Worm (Caenorhabditis elegans): ENCODE data around the gene fcd-2.

The fcd-2 gene

DNA sequence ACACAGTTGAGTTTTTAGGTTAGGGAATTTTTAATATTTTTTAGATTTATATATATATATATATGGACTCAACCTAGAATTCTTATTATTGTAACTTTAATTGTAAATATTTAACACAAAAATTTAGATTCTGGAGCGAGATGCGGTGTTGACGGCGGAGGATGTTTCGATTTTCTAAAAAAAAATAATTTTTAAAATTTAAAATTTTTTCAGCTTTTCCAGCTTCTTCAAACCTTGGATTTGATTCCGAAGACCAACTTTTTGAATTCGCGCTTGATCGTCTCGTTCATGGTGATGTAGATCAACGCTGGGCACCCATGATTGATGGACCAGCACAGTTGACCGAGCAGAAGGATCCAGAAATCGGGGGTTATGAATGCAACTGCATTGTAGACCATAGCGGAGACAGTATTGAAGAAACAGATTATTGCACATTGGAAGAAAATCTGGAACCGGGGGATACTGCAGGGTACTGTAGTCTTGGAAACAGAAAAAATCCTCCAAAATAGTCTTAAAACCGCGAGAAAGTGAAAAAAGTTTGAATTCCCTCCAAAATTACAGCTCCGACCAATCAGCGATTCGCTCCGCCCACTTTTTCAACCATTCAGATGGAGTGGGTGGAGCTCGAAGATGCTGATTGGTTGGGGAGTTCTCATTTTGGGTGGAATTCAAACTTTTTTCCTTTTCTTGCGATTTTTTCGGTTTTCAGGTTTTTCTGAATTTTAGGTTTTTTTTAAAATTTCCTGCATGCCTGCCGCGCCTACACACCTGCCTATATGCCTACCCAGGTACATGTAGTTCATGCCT lies 24.0 kb downstream of the fcd-2 start (continued):
- peak in 1 of 2 experiments; percentile 9 for TF ChIP-seq let-607 (tag; optimal IDR thresholded peaks at IDR 0.05)
- TF ChIP-seq ccch-3 (GFP tag; optimal IDR thresholded peaks at IDR 0.05): no peak
- TF ChIP-seq snpc-3.4 (tag; optimal IDR thresholded peaks at IDR 0.05): peak; percentile 3
- TF ChIP-seq chd-7 (tag; optimal IDR thresholded peaks at IDR 0.05): peak; percentile 76
- TF ChIP-seq hlh-12 (tag; optimal IDR thresholded peaks at IDR 0.05): no peak
- TF ChIP-seq Y53G8AR.9 (GFP tag; conservative IDR thresholded peaks at IDR 0.05): peak; percentile 49
- TF ChIP-seq Y56A3A.18 (GFP tag; IDR thresholded peaks at IDR 0.05): 0 out of 2 replicates have a peak, but pooled peaks have one; percentile 21
- no peak for TF ChIP-seq F22D6.2 (tag; optimal IDR thresholded peaks at IDR 0.05)
- TF ChIP-seq lin-54 (GFP tag; optimal IDR thresholded peaks at IDR 0.05): peak; percentile 28
- TF ChIP-seq T26A5.8 (tag; optimal IDR thresholded peaks at IDR 0.05): peak; percentile 37

DNA sequence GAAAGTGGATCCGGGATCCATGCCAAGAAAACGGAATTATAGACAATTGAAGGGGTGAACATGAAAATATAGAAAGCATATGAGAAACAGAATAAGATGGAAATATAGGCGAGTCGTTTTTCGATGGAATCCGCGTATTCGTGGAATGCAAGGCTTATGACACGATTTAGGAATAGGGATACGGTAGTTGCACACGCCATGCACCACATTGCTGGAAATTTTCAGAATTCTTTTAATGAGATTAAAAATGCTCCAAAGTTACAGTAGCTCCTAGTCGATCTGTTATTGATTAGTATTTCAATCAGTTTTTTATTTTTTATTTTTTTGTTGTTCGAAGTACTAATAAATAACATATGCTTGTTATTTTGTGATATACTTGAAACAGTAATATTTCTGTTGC lies 25.5 kb downstream of the fcd-2 start:
- TF ChIP-seq cebp-2 (GFP tag; IDR thresholded peaks at IDR 0.05) (0 out of 2 replicates have a peak, but pooled peaks have one; percentile 61), ztf-28 (GFP tag; IDR thresholded peaks at IDR 0.05) (no peak)

- TF ChIP-seq nfya-2 (GFP tag; IDR thresholded peaks at IDR 0.05): no peak
- no peak for TF ChIP-seq hsf-1 (GFP tag; IDR thresholded peaks at IDR 0.05)
- no peak for TF ChIP-seq aptf-3 (GFP tag; IDR thresholded peaks at IDR 0.05)
- TF ChIP-seq F39B2.1 (GFP tag; IDR thresholded peaks at IDR 0.05): no peak
- no peak for TF ChIP-seq pha-4 (tag; optimal IDR thresholded peaks at IDR 0.05)
- no peak for TF ChIP-seq F22D6.2 (tag; optimal IDR thresholded peaks at IDR 0.05)
- TF ChIP-seq rcor-1 (GFP tag; IDR thresholded peaks at IDR 0.05): no peak
- TF ChIP-seq Y79H2A.3 (GFP tag; conservative IDR thresholded peaks at IDR 0.05): no peak
- TF ChIP-seq tbp1 (GFP tag; optimal IDR thresholded peaks at IDR 0.05): no peak
- no peak for TF ChIP-seq nhr-179 (tag; optimal IDR thresholded peaks at IDR 0.05)
- no peak for TF ChIP-seq sea-2 (GFP tag; IDR thresholded peaks at IDR 0.05)
Measured at ce11 chrIV:15053271-15053670, 27.8 kb downstream of the fcd-2 start, which contains the start of gene srt-47. Gene srt-47, minus strand, starts transcription at chrIV:15053371.

DNA sequence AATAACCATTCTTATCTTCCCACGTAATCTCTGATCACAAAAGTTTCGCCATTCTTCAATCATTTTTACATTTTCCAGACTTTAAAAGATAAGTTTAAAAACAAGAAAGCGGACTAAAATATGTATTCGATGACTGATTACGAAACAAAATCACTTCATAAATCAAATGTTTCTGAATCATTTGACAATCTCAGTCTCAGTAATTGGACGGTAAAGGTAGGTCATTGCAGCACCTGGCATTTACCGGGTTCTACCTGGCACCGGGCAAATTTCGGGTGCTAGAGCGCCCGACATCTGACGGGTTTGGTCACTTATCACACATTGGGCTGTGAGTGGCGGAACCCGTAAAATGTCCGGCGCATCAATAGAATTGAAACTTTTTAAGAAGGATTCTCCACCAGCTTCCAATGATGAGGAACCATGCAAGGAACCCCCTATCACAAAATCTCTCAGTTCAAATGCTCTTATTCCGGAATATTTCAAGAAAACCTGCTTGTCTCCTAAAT lies 30.6 kb downstream of the fcd-2 start, which contains the start of gene Y41E3.19:
Gene Y41E3.19, plus strand, starts transcription at position 51 of the 506 bp plus-strand sequence.
- TF ChIP-seq F22D6.2 (tag; optimal IDR thresholded peaks at IDR 0.05) (no peak), sptf-2 (GFP tag; optimal IDR thresholded peaks at IDR 0.05) (no peak), rcor-1 (GFP tag; IDR thresholded peaks at IDR 0.05) (no peak), snpc-3.4 (tag; optimal IDR thresholded peaks at IDR 0.05) (peak; percentile 33), madf-8 (GFP tag; conservative IDR thresholded peaks at IDR 0.05) (no peak), hlh-26 (GFP tag; conservative IDR thresholded peaks at IDR 0.05) (no peak), B0261.1 (tag; optimal IDR thresholded peaks at IDR 0.05) (no peak), Y79H2A.3 (GFP tag; conservative IDR thresholded peaks at IDR 0.05) (no peak), lin-40 (tag; optimal IDR thresholded peaks at IDR 0.05) (no peak), snpc-4 (GFP tag; optimal IDR thresholded peaks at IDR 0.05) (peak; percentile 36), snpc-4 (tag; optimal IDR thresholded peaks at IDR 0.05) (peak in 3 of 4 experiments; percentile 28 to 92 (median 30)), snpc-1.1 (tag; optimal IDR thresholded peaks at IDR 0.05; ENCODE audit: insufficient read depth) (peak; percentile 47), pbrm-1 (GFP tag; IDR thresholded peaks at IDR 0.05) (no peak), hmg-20 (GFP tag; IDR thresholded peaks at IDR 0.05) (no peak), attf-6 (GFP tag; IDR thresholded peaks at IDR 0.05) (no peak), K11D2.4 (GFP tag; IDR thresholded peaks at IDR 0.05) (no peak), F10E7.11 (tag; optimal IDR thresholded peaks at IDR 0.05) (no peak), ccch-3 (GFP tag; optimal IDR thresholded peaks at IDR 0.05) (no peak), F57C9.4 (tag; optimal IDR thresholded peaks at IDR 0.05) (no peak), bed-1 (GFP tag; IDR thresholded peaks at IDR 0.05) (no peak)

All from whole organism, young adult.